Worm (Caenorhabditis elegans) whole organism, young adult: Measurements from ENCODE around the gene C08A9.3.

Source experiments
- B0336.3 ChIP-seq: fragments of 200-800 bp; sonication (Bioruptor generic); IDR thresholded peaks from 2 replicates; pipeline ENCODE4 v1.3.6; 2022; ENCODE audit warnings: missing genetic modification characterization, missing compliant biosample characterization
- F49E8.2 ChIP-seq: sonication (generic microtip); optimal IDR thresholded peaks from 3 replicates; lab custom pipeline; 2017; ENCODE audit warnings: missing genetic modification characterization, mild to moderate bottlenecking, missing compliant biosample characterization, antibody characterized with exemption, moderate library complexity; ENCODE audit not compliant: insufficient read depth
- attf-5 ChIP-seq: fragments of 200-800 bp; sonication (Bioruptor generic); optimal IDR thresholded peaks from 2 replicates; lab custom pipeline; 2018; ENCODE audit warnings: mild to moderate bottlenecking, missing genetic modification characterization, missing compliant biosample characterization
- cebp-2 ChIP-seq: fragments of 200-800 bp; sonication (Bioruptor generic); IDR thresholded peaks from 2 replicates; pipeline ENCODE4 v1.3.6; 2022; ENCODE audit warnings: missing genetic modification characterization, missing compliant biosample characterization
- lag-1 ChIP-seq: fragments of 200-800 bp; sonication (Bioruptor generic); IDR thresholded peaks from 2 replicates; pipeline ENCODE4 v1.3.6; 2022; ENCODE audit warnings: missing genetic modification reagents, missing genetic modification characterization, missing compliant biosample characterization
- let-607 ChIP-seq, 2 experiments: fragments of 200-800 bp in 1 of 2; sonication (Bioruptor generic) in 1 of 2; sonication (generic microtip) in 1 of 2; optimal IDR thresholded peaks; 2 replicates each; lab custom pipeline; 2016 to 2018; ENCODE audit warnings: mild to moderate bottlenecking in 2 of 2, missing compliant biosample characterization in 2 of 2, missing genetic modification characterization in 2 of 2, moderate library complexity in 2 of 2, missing genotype in 1 of 2
- nfya-1 ChIP-seq: sonication (generic microtip); optimal IDR thresholded peaks from 2 replicates; lab custom pipeline; 2017; ENCODE audit warnings: antibody characterized with exemption, missing compliant biosample characterization, missing genetic modification characterization, borderline replicate concordance; ENCODE audit not compliant: insufficient read depth
- nhr-90 ChIP-seq: sonication (generic microtip); optimal IDR thresholded peaks from 2 replicates; lab custom pipeline; 2016; ENCODE audit warnings: missing genotype, mild to moderate bottlenecking, missing genetic modification characterization, missing compliant biosample characterization
- pha-4 ChIP-seq: fragments of 150-350 bp; sonication (generic microtip); optimal IDR thresholded peaks from 2 replicates; lab custom pipeline; 2014; ENCODE audit warnings: missing biosample characterization, missing genetic modification reagents, missing genetic modification characterization
- snpc-1.1 ChIP-seq: sonication (generic microtip); optimal IDR thresholded peaks from 2 replicates; lab custom pipeline; 2017; ENCODE audit warnings: missing genetic modification characterization, mild to moderate bottlenecking, missing compliant biosample characterization, antibody characterized with exemption, moderate library complexity, missing genotype, missing genetic modification reagents; ENCODE audit not compliant: insufficient read depth
- snpc-4 ChIP-seq, 5 experiments: fragments of 150-350 bp in 1 of 5; sonication (generic microtip) in 4 of 5; optimal IDR thresholded peaks; 2 replicates each; lab custom pipeline; 2014 to 2018; ENCODE audit warnings: missing genetic modification characterization in 5 of 5, missing biosample characterization in 3 of 5, antibody characterized with exemption in 2 of 5, mild to moderate bottlenecking in 2 of 5, missing compliant biosample characterization in 2 of 5, missing genotype in 2 of 5, moderate library complexity in 2 of 5, missing genetic modification reagents in 1 of 5
- unc-130 ChIP-seq: sonication (generic microtip); optimal IDR thresholded peaks from 2 replicates; lab custom pipeline; 2016; ENCODE audit warnings: missing genetic modification reagents, missing genetic modification characterization, missing compliant biosample characterization
- unc-62 ChIP-seq: fragments of 150-350 bp; optimal IDR thresholded peaks from 2 replicates; lab custom pipeline; 2014; ENCODE audit warnings: missing biosample characterization, missing genetic modification reagents, missing genetic modification characterization
- xnd-1 ChIP-seq: sonication (generic microtip); optimal IDR thresholded peaks from 2 replicates; lab custom pipeline; 2016; ENCODE audit warnings: missing genotype, missing genetic modification reagents, missing genetic modification characterization, missing compliant biosample characterization

ce11 chrX:17064820-17065219, 28.3 kb downstream of the C08A9.3 start:
- TF ChIP-seq snpc-1.1 (tag; lab: Kevin White, UChicago), result no peak
- TF ChIP-seq attf-5 (GFP tag; lab: Kevin White, UChicago), result no peak
- no peak for TF ChIP-seq xnd-1
- TF ChIP-seq B0336.3 (GFP tag; lab: Robert Waterston, UW), result no peak
- TF ChIP-seq unc-62 (GFP tag; lab: Kevin White, UChicago), result no peak
- no peak for TF ChIP-seq nfya-1 (tag; lab: Kevin White, UChicago)
- no peak for TF ChIP-seq unc-130 (GFP tag; lab: Kevin White, UChicago)
- no peak for TF ChIP-seq let-607 (tag; optimal IDR thresholded peaks at IDR 0.05; lab: Kevin White, UChicago)
- no peak for TF ChIP-seq F49E8.2 (tag; lab: Kevin White, UChicago)
- no peak for TF ChIP-seq pha-4 (tag; lab: Kevin White, UChicago)
- TF ChIP-seq lag-1 (GFP tag; lab: Robert Waterston, UW), result no peak
- TF ChIP-seq nhr-90 (tag; lab: Kevin White, UChicago), result no peak
- no peak for TF ChIP-seq snpc-4 (GFP tag; optimal IDR thresholded peaks at IDR 0.05; lab: Kevin White, UChicago)
- TF ChIP-seq snpc-4 (tag; optimal IDR thresholded peaks at IDR 0.05; lab: Kevin White, UChicago), result no peak
- no peak for TF ChIP-seq cebp-2 (GFP tag; lab: Robert Waterston, UW)
